Fruit fly (Drosophila melanogaster) whole organism, embryonic: ENCODE results near the gene CG15741.

ENCODE experiments used
- CG10147 ChIP-seq: fragments of 200-800 bp; sonication (Bioruptor generic); optimal IDR thresholded peaks from 2 replicates; lab custom pipeline; 2019; ENCODE audit warnings: missing biosample characterization, mild to moderate bottlenecking, missing genetic modification characterization, moderate library complexity
- CG10462 ChIP-seq: fragments of 200-800 bp; sonication (Bioruptor generic); optimal IDR thresholded peaks from 2 replicates; lab custom pipeline; 2016; ENCODE audit warnings: missing biosample characterization, missing genetic modification characterization
- CG10543 ChIP-seq: fragments of 200-800 bp; sonication (Bioruptor generic); optimal IDR thresholded peaks from 3 replicates; lab custom pipeline; 2017; ENCODE audit warnings: missing biosample characterization, mild to moderate bottlenecking, missing genetic modification characterization, moderate library complexity
- CG11456 ChIP-seq: fragments of 200-800 bp; sonication (Bioruptor generic); IDR thresholded peaks from 3 replicates; pipeline ENCODE4 v1.3.6; 2022; ENCODE audit warnings: missing biosample characterization, missing genetic modification characterization
- CG12155 ChIP-seq: fragments of 200-800 bp; sonication (Bioruptor generic); optimal IDR thresholded peaks from 3 replicates; lab custom pipeline; 2016; ENCODE audit warnings: missing biosample characterization, missing genetic modification characterization
- CG14050 ChIP-seq: fragments of 200-800 bp; sonication (Bioruptor generic); IDR thresholded peaks from 3 replicates; pipeline ENCODE4 v1.3.6; 2022; ENCODE audit warnings: missing biosample characterization, missing genetic modification characterization
- CG1792 ChIP-seq: fragments of 200-800 bp; sonication (Bioruptor generic); optimal IDR thresholded peaks from 2 replicates; lab custom pipeline; 2016; ENCODE audit warnings: missing biosample characterization, missing genetic modification characterization
- CG30431 ChIP-seq: fragments of 200-800 bp; sonication (Bioruptor generic); optimal IDR thresholded peaks from 2 replicates; lab custom pipeline; 2017; ENCODE audit warnings: missing biosample characterization, missing genetic modification characterization
- CG33557 ChIP-seq: fragments of 200-800 bp; sonication (Bioruptor generic); optimal IDR thresholded peaks from 2 replicates; lab custom pipeline; 2019; ENCODE audit warnings: missing biosample characterization, mild to moderate bottlenecking, missing genetic modification characterization, moderate library complexity
- CG34376 ChIP-seq: fragments of 200-800 bp; sonication (Bioruptor generic); optimal IDR thresholded peaks from 2 replicates; lab custom pipeline; 2018; ENCODE audit warnings: missing biosample characterization, mild to moderate bottlenecking, missing genetic modification characterization
- CG9876 ChIP-seq: fragments of 200-800 bp; sonication (Bioruptor generic); optimal IDR thresholded peaks from 2 replicates; lab custom pipeline; 2016; ENCODE audit warnings: missing biosample characterization, missing genetic modification characterization
- Gsc ChIP-seq: fragments of 200-800 bp; sonication (Bioruptor generic); IDR thresholded peaks from 2 replicates; pipeline ENCODE4 v1.3.6; 2022; ENCODE audit warnings: missing biosample characterization, missing genetic modification characterization
- Gug ChIP-seq: fragments of 200-800 bp; sonication (Bioruptor generic); IDR thresholded peaks from 4 replicates; pipeline ENCODE4 v1.3.6; 2022; ENCODE audit warnings: missing biosample characterization, missing genetic modification characterization
- Hr51 ChIP-seq, 2 experiments: fragments of 200-800 bp; sonication (Bioruptor generic); optimal IDR thresholded peaks; 2 replicates in 1 of 2; 3 replicates in 1 of 2; lab custom pipeline; 2016 to 2018; ENCODE audit warnings: missing biosample characterization in 2 of 2, missing genetic modification characterization in 2 of 2, mild to moderate bottlenecking in 1 of 2, moderate library complexity in 1 of 2
- Med ChIP-seq: fragments of 200-800 bp; sonication (Bioruptor generic); peaks from one replicate; lab custom pipeline; 2016; ENCODE audit warnings: missing biosample characterization, missing genetic modification characterization, mild to moderate bottlenecking, inconsistent platforms, moderate library complexity
- Meics ChIP-seq: fragments of 200-800 bp; sonication (Bioruptor generic); optimal IDR thresholded peaks from 2 replicates; lab custom pipeline; 2017; ENCODE audit warnings: missing biosample characterization, mild to moderate bottlenecking, missing genetic modification characterization
- NFAT ChIP-seq: fragments of 200-800 bp; sonication (Bioruptor generic); IDR thresholded peaks from 2 replicates; pipeline ENCODE4 v1.3.6; 2022; ENCODE audit warnings: missing biosample characterization, missing genetic modification characterization
- Pdp1 ChIP-seq, 2 experiments: fragments of 200-800 bp; sonication (Bioruptor generic); optimal IDR thresholded peaks; 3 replicates each; lab custom pipeline; 2016; ENCODE audit warnings: missing biosample characterization in 2 of 2, missing genetic modification characterization in 2 of 2, mild to moderate bottlenecking in 1 of 2, moderate library complexity in 1 of 2
- Scr ChIP-seq: fragments of 200-800 bp; sonication (Bioruptor generic); IDR thresholded peaks from 2 replicates; pipeline ENCODE4 v1.3.6; 2022; ENCODE audit warnings: missing biosample characterization, missing genetic modification characterization; ENCODE audit not compliant: partially characterized antibody
- Usf ChIP-seq: fragments of 200-800 bp; sonication (Bioruptor generic); optimal IDR thresholded peaks from 2 replicates; lab custom pipeline; 2017; ENCODE audit warnings: missing genotype, missing biosample characterization, missing genetic modification characterization
- al ChIP-seq: fragments of 200-800 bp; sonication (Bioruptor generic); IDR thresholded peaks from 2 replicates; pipeline ENCODE4 v1.3.6; 2022; ENCODE audit warnings: missing biosample characterization, missing genetic modification characterization
- ara ChIP-seq: fragments of 200-800 bp; sonication (Bioruptor generic); IDR thresholded peaks from 2 replicates; pipeline ENCODE4 v1.3.6; 2022; ENCODE audit warnings: missing biosample characterization, missing genetic modification characterization
- ato ChIP-seq: fragments of 200-800 bp; sonication (Bioruptor generic); IDR thresholded peaks from 2 replicates; pipeline ENCODE4 v1.3.6; 2022; ENCODE audit warnings: missing biosample characterization, missing genetic modification characterization; ENCODE audit not compliant: partially characterized antibody
- bowl ChIP-seq: fragments of 200-800 bp; sonication (Bioruptor generic); IDR thresholded peaks from 2 replicates; pipeline ENCODE4 v1.3.6; 2022; ENCODE audit warnings: missing biosample characterization, missing genetic modification characterization
- cg ChIP-seq: fragments of 200-800 bp; sonication (Bioruptor generic); optimal IDR thresholded peaks from 3 replicates; lab custom pipeline; 2019; ENCODE audit warnings: missing biosample characterization, mild to moderate bottlenecking, missing genetic modification characterization, moderate library complexity
- dan ChIP-seq: fragments of 200-800 bp; sonication (Bioruptor generic); IDR thresholded peaks from 2 replicates; pipeline ENCODE4 v1.3.6; 2022; ENCODE audit warnings: missing biosample characterization, missing genetic modification characterization
- eve ChIP-seq, 2 experiments: fragments of >200 bp; optimal IDR thresholded peaks; 2 replicates each; lab custom pipeline; 2017; ENCODE audit warnings: missing biosample characterization in 2 of 2, missing genetic modification characterization in 2 of 2
- exex ChIP-seq: fragments of 200-800 bp; sonication (Bioruptor generic); optimal IDR thresholded peaks from 4 replicates; lab custom pipeline; 2018; ENCODE audit warnings: missing biosample characterization, mild to moderate bottlenecking, missing genetic modification characterization, moderate library complexity
- gem ChIP-seq: fragments of 200-800 bp; sonication (Bioruptor generic); optimal IDR thresholded peaks from 2 replicates; lab custom pipeline; 2019; ENCODE audit warnings: missing biosample characterization, mild to moderate bottlenecking, missing genetic modification characterization, moderate library complexity
- grau ChIP-seq: fragments of 200-800 bp; optimal IDR thresholded peaks from 3 replicates; lab custom pipeline; 2019; ENCODE audit warnings: missing biosample characterization, mild to moderate bottlenecking, missing genetic modification characterization, moderate library complexity
- grn ChIP-seq: fragments of 200-800 bp; sonication (Bioruptor generic); optimal IDR thresholded peaks from 3 replicates; lab custom pipeline; 2017; ENCODE audit warnings: missing biosample characterization, missing genetic modification characterization
- h ChIP-seq: fragments of >200 bp; optimal IDR thresholded peaks from 2 replicates; lab custom pipeline; 2017
- ham ChIP-seq: fragments of 200-800 bp; sonication (Bioruptor generic); IDR thresholded peaks from 2 replicates; pipeline ENCODE4 v1.3.6; 2022; ENCODE audit warnings: missing biosample characterization, missing genetic modification characterization
- lilli ChIP-seq: fragments of 200-800 bp; sonication (Bioruptor generic); optimal IDR thresholded peaks from 3 replicates; lab custom pipeline; 2016; ENCODE audit warnings: missing biosample characterization, missing genetic modification characterization
- mirr ChIP-seq: fragments of 200-800 bp; sonication (Bioruptor generic); optimal IDR thresholded peaks from 3 replicates; lab custom pipeline; 2018; ENCODE audit warnings: missing biosample characterization, mild to moderate bottlenecking, missing genetic modification characterization
- nerfin-2 ChIP-seq: fragments of 200-800 bp; sonication (Bioruptor generic); IDR thresholded peaks from 2 replicates; pipeline ENCODE4 v1.3.6; 2022; ENCODE audit warnings: missing biosample characterization, missing genetic modification characterization; ENCODE audit not compliant: partially characterized antibody
- pros ChIP-seq: fragments of 200-800 bp; sonication (Bioruptor generic); optimal IDR thresholded peaks from 3 replicates; lab custom pipeline; 2019; ENCODE audit warnings: missing biosample characterization, mild to moderate bottlenecking, missing genetic modification characterization, moderate library complexity
- pum ChIP-seq: fragments of 200-800 bp; sonication (Bioruptor generic); optimal IDR thresholded peaks from 2 replicates; lab custom pipeline; 2016; ENCODE audit warnings: missing biosample characterization, missing genetic modification characterization
- row ChIP-seq: fragments of 200-800 bp; sonication (Bioruptor generic); IDR thresholded peaks from 3 replicates; pipeline ENCODE4 v1.3.6; 2022; ENCODE audit warnings: missing biosample characterization, missing genetic modification characterization
- sd ChIP-seq: fragments of 200-800 bp; sonication (Bioruptor generic); optimal IDR thresholded peaks from 3 replicates; lab custom pipeline; 2018; ENCODE audit warnings: missing biosample characterization, mild to moderate bottlenecking, missing genetic modification characterization, moderate library complexity
- sens-2 ChIP-seq: fragments of 200-800 bp; sonication (Bioruptor generic); IDR thresholded peaks from 2 replicates; pipeline ENCODE4 v1.3.6; 2022; ENCODE audit warnings: missing biosample characterization, missing genetic modification characterization
- sug ChIP-seq: fragments of 200-800 bp; optimal IDR thresholded peaks from 2 replicates; lab custom pipeline; 2019; ENCODE audit warnings: missing biosample characterization, mild to moderate bottlenecking, missing genetic modification characterization, moderate library complexity
- tgo ChIP-seq: fragments of 200-800 bp; sonication (Bioruptor generic); IDR thresholded peaks from 3 replicates; pipeline ENCODE4 v1.3.6; 2022; ENCODE audit warnings: missing biosample characterization, missing genetic modification characterization
- zf30C ChIP-seq: fragments of 200-800 bp; sonication (Bioruptor generic); optimal IDR thresholded peaks from 3 replicates; lab custom pipeline; 2018; ENCODE audit warnings: missing biosample characterization, mild to moderate bottlenecking, missing genetic modification characterization

CG15741 gene

DNA sequence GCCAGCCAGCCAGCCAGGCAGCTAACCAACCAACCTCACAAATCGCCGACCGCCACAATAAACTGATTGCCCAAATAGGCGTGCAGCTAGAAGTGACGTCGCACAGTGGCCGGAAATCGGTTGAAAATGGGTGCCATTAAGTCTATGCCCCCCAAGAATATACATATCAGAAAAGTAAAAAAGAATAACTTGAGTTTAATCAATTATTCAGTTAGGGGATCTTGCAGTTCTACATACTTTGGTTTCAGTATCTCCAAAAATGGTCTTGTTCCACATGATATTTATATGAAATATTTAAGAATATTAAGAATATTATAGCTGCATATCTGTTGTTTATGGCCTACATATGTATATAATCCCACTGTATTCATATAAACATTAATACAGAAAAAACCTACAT lies 47.5 kb upstream of the CG15741 start (continued):
- TF ChIP-seq CG14050 (GFP tag; lab: Robert Waterston, UW): no peak
- peak; percentile 62 for TF ChIP-seq Meics (GFP tag; lab: Kevin White, UChicago)
- peak in 1 of 2 experiments; percentile 69 for TF ChIP-seq Hr51 (GFP tag; optimal IDR thresholded peaks at IDR 0.05; lab: Kevin White, UChicago)
- TF ChIP-seq Med: peak; percentile 73
- TF ChIP-seq zf30C (GFP tag; lab: Kevin White, UChicago): no peak
- TF ChIP-seq Gsc: no peak
- TF ChIP-seq CG10543 (GFP tag; lab: Kevin White, UChicago): peak; percentile 76
- no peak for TF ChIP-seq dan (GFP tag; lab: Robert Waterston, UW)
- no peak for TF ChIP-seq Gug
- TF ChIP-seq ham (GFP tag; lab: Robert Waterston, UW): no peak
- TF ChIP-seq CG1792: no peak
- TF ChIP-seq ara (GFP tag; lab: Robert Waterston, UW): no peak
- TF ChIP-seq pum (GFP tag; lab: Kevin White, UChicago): no peak
- TF ChIP-seq Usf (GFP tag; lab: Kevin White, UChicago): no peak
- no peak for TF ChIP-seq CG30431
- TF ChIP-seq, all 482 proteins: peak for 131

DNA sequence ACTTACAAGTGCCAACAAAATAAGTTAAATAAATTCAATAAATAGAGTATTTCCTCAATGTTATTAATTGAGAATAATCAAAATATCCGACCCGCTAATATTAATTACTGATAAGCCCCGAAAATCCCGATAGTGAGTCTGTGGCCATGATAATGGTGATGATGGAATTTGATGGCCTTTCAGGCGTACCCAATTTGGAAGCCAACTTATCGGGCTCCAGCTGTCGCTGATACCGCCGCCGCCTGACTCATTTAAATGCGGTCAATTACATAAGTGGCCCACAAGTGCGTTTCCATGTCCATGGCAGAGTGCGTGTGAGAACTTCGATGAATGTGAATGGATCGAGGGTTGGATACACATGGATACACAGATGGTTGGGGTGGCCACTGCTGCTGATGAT lies 46.3 kb upstream of the CG15741 start:
- no peak for TF ChIP-seq eve (GFP tag; optimal IDR thresholded peaks at IDR 0.05; lab: Kevin White, UChicago)
- TF ChIP-seq h: no peak
- TF ChIP-seq ato: no peak
- no peak for TF ChIP-seq CG33557
- peak; percentile 10 for TF ChIP-seq lilli
- no peak for TF ChIP-seq bowl (GFP tag; lab: Robert Waterston, UW)
- no peak for TF ChIP-seq row
- TF ChIP-seq Scr: no peak
- no peak for TF ChIP-seq CG12155
- no peak for TF ChIP-seq nerfin-2 (GFP tag; lab: Robert Waterston, UW)
- peak; percentile 28 for TF ChIP-seq Med
- TF ChIP-seq CG34376 (GFP tag; lab: Kevin White, UChicago): peak; percentile 58
- TF ChIP-seq CG10147 (GFP tag; lab: Kevin White, UChicago): no peak
- peak in 1 of 2 experiments; percentile 89 for TF ChIP-seq Pdp1 (GFP tag; optimal IDR thresholded peaks at IDR 0.05; lab: Kevin White, UChicago)
- peak; percentile 57 for TF ChIP-seq sd (tag; lab: Kevin White, UChicago)
- TF ChIP-seq grn (GFP tag; lab: Kevin White, UChicago): peak; percentile 31
- TF ChIP-seq tgo (GFP tag; lab: Robert Waterston, UW): no peak
- peak; percentile 30 for TF ChIP-seq mirr (GFP tag; lab: Kevin White, UChicago)
- no peak for TF ChIP-seq NFAT (GFP tag; lab: Robert Waterston, UW)
- peak; percentile 85 for TF ChIP-seq exex (tag; lab: Kevin White, UChicago)
- peak; percentile 51 for TF ChIP-seq sug (tag; lab: Kevin White, UChicago)
- no peak for TF ChIP-seq CG11456 (GFP tag; lab: Robert Waterston, UW)

DNA sequence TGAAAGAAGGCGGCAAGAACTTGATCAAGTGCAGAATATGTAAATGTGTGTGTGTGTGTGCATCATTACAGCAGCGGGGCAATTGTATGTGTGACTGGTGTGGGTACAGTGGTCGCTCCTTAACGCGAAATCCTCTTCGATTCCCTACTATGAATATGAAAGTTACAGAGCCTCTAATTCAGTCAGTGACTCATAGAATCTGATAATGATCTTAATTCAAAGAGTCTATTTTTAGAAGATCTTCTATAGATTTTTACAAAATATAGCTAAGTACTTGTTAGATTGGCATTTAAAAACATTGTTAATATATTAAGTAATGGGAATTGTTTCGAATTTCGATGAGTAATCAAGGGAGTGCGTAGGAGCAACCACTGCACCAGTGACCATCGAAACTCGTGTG lies 44.6 kb upstream of the CG15741 start:
- TF ChIP-seq grau (tag; lab: Kevin White, UChicago) (peak; percentile 68), cg (GFP tag; lab: Kevin White, UChicago) (peak; percentile 22), gem (no peak), row (peak; percentile 8; the same call in 1 of the 3 replicates), pros (GFP tag; lab: Kevin White, UChicago) (no peak), CG9876 (GFP tag; lab: Kevin White, UChicago) (no peak), sens-2 (GFP tag; lab: Robert Waterston, UW) (no peak), CG10462 (no peak), al (no peak)
